Fruit fly (Drosophila melanogaster) whole organism, embryonic: ENCODE results near the gene mv.

Experiments
- Asciz ChIP-seq: fragments of 200-800 bp; sonication (Bioruptor generic); optimal IDR thresholded peaks from 2 replicates; lab custom pipeline; 2017; ENCODE audit warnings: missing biosample characterization, mild to moderate bottlenecking, missing genetic modification characterization, missing genetic modification reagents
- Atf6 ChIP-seq: fragments of 200-800 bp; sonication (Bioruptor generic); IDR thresholded peaks from 2 replicates; pipeline ENCODE4 v1.3.6; 2022; ENCODE audit warnings: missing biosample characterization, missing genetic modification characterization
- CG1024 ChIP-seq: fragments of 200-800 bp; sonication (Bioruptor generic); IDR thresholded peaks from 2 replicates; pipeline ENCODE4 v1.3.6; 2022; ENCODE audit warnings: missing biosample characterization, missing genetic modification characterization
- CG10431 ChIP-seq: fragments of 200-800 bp; sonication (Bioruptor generic); optimal IDR thresholded peaks from 3 replicates; lab custom pipeline; 2018; ENCODE audit warnings: missing biosample characterization, mild to moderate bottlenecking, missing genetic modification characterization
- CG10565 ChIP-seq: fragments of 200-800 bp; sonication (Bioruptor generic); optimal IDR thresholded peaks from 3 replicates; lab custom pipeline; 2016; ENCODE audit warnings: missing biosample characterization, mild to moderate bottlenecking, missing genetic modification characterization
- CG11085 ChIP-seq: fragments of 200-800 bp; sonication (Bioruptor generic); IDR thresholded peaks from 2 replicates; pipeline ENCODE4 v1.3.6; 2022; ENCODE audit warnings: missing biosample characterization, missing genetic modification characterization
- CG11696 ChIP-seq: fragments of 200-800 bp; sonication (Bioruptor generic); IDR thresholded peaks from 2 replicates; pipeline ENCODE4 v1.3.6; 2022; ENCODE audit warnings: missing biosample characterization, missing genetic modification characterization
- CG12299 ChIP-seq: fragments of 200-800 bp; sonication (Bioruptor generic); optimal IDR thresholded peaks from 2 replicates; lab custom pipeline; 2018; ENCODE audit warnings: missing biosample characterization, mild to moderate bottlenecking, missing genetic modification characterization
- CG15073 ChIP-seq: fragments of 200-800 bp; sonication (Bioruptor generic); optimal IDR thresholded peaks from 2 replicates; lab custom pipeline; 2016; ENCODE audit warnings: missing biosample characterization, missing genetic modification characterization
- CG16815 ChIP-seq: fragments of 200-800 bp; sonication (Bioruptor generic); optimal IDR thresholded peaks from 3 replicates; lab custom pipeline; 2017; ENCODE audit warnings: missing biosample characterization, mild to moderate bottlenecking, missing genetic modification characterization
- CG18011 ChIP-seq: fragments of 200-800 bp; sonication (Bioruptor generic); optimal IDR thresholded peaks from 2 replicates; lab custom pipeline; 2017; ENCODE audit warnings: missing biosample characterization, missing genetic modification characterization, mild to moderate bottlenecking, moderate library complexity, missing genotype
- CG18619 ChIP-seq: fragments of 200-800 bp; sonication (Bioruptor generic); optimal IDR thresholded peaks from 3 replicates; lab custom pipeline; 2017; ENCODE audit warnings: missing biosample characterization, mild to moderate bottlenecking, missing genetic modification characterization
- CG2116 ChIP-seq: fragments of 200-800 bp; sonication (Bioruptor generic); optimal IDR thresholded peaks from 3 replicates; lab custom pipeline; 2018; ENCODE audit warnings: missing biosample characterization, mild to moderate bottlenecking, missing genetic modification characterization
- CG30020 ChIP-seq: fragments of 200-800 bp; optimal IDR thresholded peaks from 2 replicates; lab custom pipeline; 2019; ENCODE audit warnings: missing biosample characterization, mild to moderate bottlenecking, missing genetic modification characterization, moderate library complexity
- CG31441 ChIP-seq: fragments of 200-800 bp; sonication (Bioruptor generic); IDR thresholded peaks from 2 replicates; pipeline ENCODE4 v1.3.6; 2022; ENCODE audit warnings: missing biosample characterization, missing genetic modification characterization
- CG33213 ChIP-seq: fragments of 200-800 bp; sonication (Bioruptor generic); optimal IDR thresholded peaks from 3 replicates; lab custom pipeline; 2016; ENCODE audit warnings: missing biosample characterization, missing genetic modification characterization
- CG3995 ChIP-seq: fragments of 200-800 bp; sonication (Bioruptor generic); optimal IDR thresholded peaks from 3 replicates; lab custom pipeline; 2016; ENCODE audit warnings: missing biosample characterization, missing genetic modification characterization
- CG4282 ChIP-seq: fragments of 200-800 bp; sonication (Bioruptor generic); optimal IDR thresholded peaks from 2 replicates; lab custom pipeline; 2016; ENCODE audit warnings: missing biosample characterization, missing genetic modification characterization
- CG5953 ChIP-seq: fragments of 200-800 bp; sonication (Bioruptor generic); IDR thresholded peaks from 2 replicates; pipeline ENCODE4 v1.3.6; 2022; ENCODE audit warnings: missing biosample characterization, missing genetic modification characterization
- CG7928 ChIP-seq: fragments of 200-800 bp; sonication (Bioruptor generic); optimal IDR thresholded peaks from 2 replicates; lab custom pipeline; 2017; ENCODE audit warnings: missing biosample characterization, mild to moderate bottlenecking, missing genetic modification characterization
- CG8359 ChIP-seq: fragments of 200-800 bp; sonication (Bioruptor generic); optimal IDR thresholded peaks from 2 replicates; lab custom pipeline; 2017; ENCODE audit warnings: missing biosample characterization, mild to moderate bottlenecking, missing genetic modification characterization, borderline replicate concordance
- CG8388 ChIP-seq: fragments of 200-800 bp; sonication (Bioruptor generic); optimal IDR thresholded peaks from 2 replicates; lab custom pipeline; 2019; ENCODE audit warnings: missing biosample characterization, mild to moderate bottlenecking, missing genetic modification characterization, moderate library complexity
- CG8478 ChIP-seq: fragments of >200 bp; optimal IDR thresholded peaks from 2 replicates; lab custom pipeline; 2018
- CG9797 ChIP-seq: fragments of 200-800 bp; sonication (Bioruptor generic); optimal IDR thresholded peaks from 3 replicates; lab custom pipeline; 2018; ENCODE audit warnings: missing biosample characterization, mild to moderate bottlenecking, missing genetic modification characterization
- CrebB ChIP-seq: fragments of 200-800 bp; sonication (Bioruptor generic); optimal IDR thresholded peaks from 3 replicates; lab custom pipeline; 2018; ENCODE audit warnings: missing biosample characterization, mild to moderate bottlenecking, missing genetic modification characterization
- D19B ChIP-seq: fragments of 200-800 bp; sonication (Bioruptor generic); optimal IDR thresholded peaks from 2 replicates; lab custom pipeline; 2017; ENCODE audit warnings: missing biosample characterization, mild to moderate bottlenecking, missing genetic modification characterization
- Dad ChIP-seq: fragments of 200-800 bp; sonication (Bioruptor generic); optimal IDR thresholded peaks from 3 replicates; lab custom pipeline; 2016; ENCODE audit warnings: missing biosample characterization, missing genetic modification characterization
- Dfd ChIP-seq, 2 experiments: fragments of >200 bp; optimal IDR thresholded peaks; 2 replicates each; lab custom pipeline; 2017; ENCODE audit warnings: missing biosample characterization in 2 of 2, missing genetic modification characterization in 2 of 2
- Dip3 ChIP-seq: fragments of 200-800 bp; sonication (Bioruptor generic); optimal IDR thresholded peaks from 3 replicates; lab custom pipeline; 2016; ENCODE audit warnings: missing biosample characterization, missing genetic modification characterization
- Dll ChIP-seq: fragments of 200-800 bp; sonication (Bioruptor generic); IDR thresholded peaks from 4 replicates; pipeline ENCODE4 v1.3.6; 2022; ENCODE audit warnings: missing biosample characterization, missing genetic modification characterization; ENCODE audit not compliant: partially characterized antibody
- Eip74EF ChIP-seq, 2 experiments: fragments of 200-800 bp in 1 of 2; fragments of >200 bp in 1 of 2; sonication (Bioruptor generic) in 1 of 2; optimal IDR thresholded peaks; 2 replicates each; lab custom pipeline; 2017 to 2019; ENCODE audit warnings: missing biosample characterization in 2 of 2, missing genetic modification characterization in 2 of 2, mild to moderate bottlenecking in 1 of 2, moderate library complexity in 1 of 2
- Gsc ChIP-seq: fragments of 200-800 bp; sonication (Bioruptor generic); IDR thresholded peaks from 2 replicates; pipeline ENCODE4 v1.3.6; 2022; ENCODE audit warnings: missing biosample characterization, missing genetic modification characterization
- HLHmδ ChIP-seq: fragments of 200-800 bp; sonication (Bioruptor generic); optimal IDR thresholded peaks from 2 replicates; lab custom pipeline; 2018; ENCODE audit warnings: missing biosample characterization, mild to moderate bottlenecking, missing genetic modification characterization, moderate library complexity
- HmgD ChIP-seq: fragments of 200-800 bp; sonication (Bioruptor generic); optimal IDR thresholded peaks from 3 replicates; lab custom pipeline; 2016; ENCODE audit warnings: missing biosample characterization, missing genetic modification characterization
- Hr39 ChIP-seq: fragments of >200 bp; optimal IDR thresholded peaks from 2 replicates; lab custom pipeline; 2017
- Meics ChIP-seq: fragments of 200-800 bp; sonication (Bioruptor generic); optimal IDR thresholded peaks from 2 replicates; lab custom pipeline; 2017; ENCODE audit warnings: missing biosample characterization, mild to moderate bottlenecking, missing genetic modification characterization
- Pdp1 ChIP-seq, 2 experiments: fragments of 200-800 bp; sonication (Bioruptor generic); optimal IDR thresholded peaks; 3 replicates each; lab custom pipeline; 2016; ENCODE audit warnings: missing biosample characterization in 2 of 2, missing genetic modification characterization in 2 of 2, mild to moderate bottlenecking in 1 of 2, moderate library complexity in 1 of 2
- Rfx ChIP-seq: fragments of 200-800 bp; sonication (Bioruptor generic); IDR thresholded peaks from 2 replicates; pipeline ENCODE4 v1.3.6; 2022; ENCODE audit warnings: missing biosample characterization, missing genetic modification characterization
- ab ChIP-seq: fragments of 200-800 bp; sonication (Bioruptor generic); optimal IDR thresholded peaks from 2 replicates; lab custom pipeline; 2016; ENCODE audit warnings: missing biosample characterization, missing genetic modification characterization
- abd-A ChIP-seq: fragments of 200-800 bp; sonication (Bioruptor generic); optimal IDR thresholded peaks from 3 replicates; lab custom pipeline; 2019; ENCODE audit warnings: missing biosample characterization, mild to moderate bottlenecking, missing genetic modification characterization, moderate library complexity
- cas ChIP-seq: fragments of 200-800 bp; sonication (Bioruptor generic); IDR thresholded peaks from 2 replicates; pipeline ENCODE4 v1.3.6; 2022; ENCODE audit warnings: missing biosample characterization, missing genetic modification characterization
- cwo ChIP-seq: fragments of 200-800 bp; sonication (Bioruptor generic); optimal IDR thresholded peaks from 3 replicates; lab custom pipeline; 2017; ENCODE audit warnings: missing biosample characterization, missing genetic modification characterization, mild to moderate bottlenecking, moderate library complexity, missing genetic modification reagents
- da ChIP-seq: fragments of 200-800 bp; sonication (Bioruptor generic); optimal IDR thresholded peaks from 2 replicates; lab custom pipeline; 2016; ENCODE audit warnings: missing biosample characterization, missing genetic modification characterization
- en ChIP-seq: fragments of 200-800 bp; sonication (Bioruptor generic); optimal IDR thresholded peaks from 2 replicates; lab custom pipeline; 2016; ENCODE audit warnings: missing biosample characterization, missing genetic modification characterization
- odd ChIP-seq: fragments of 200-800 bp; sonication (Bioruptor generic); optimal IDR thresholded peaks from 2 replicates; lab custom pipeline; 2017; ENCODE audit warnings: missing biosample characterization, mild to moderate bottlenecking, missing genetic modification characterization
- ranshi ChIP-seq: fragments of 200-800 bp; sonication (Bioruptor generic); IDR thresholded peaks from 2 replicates; pipeline ENCODE4 v1.3.6; 2022; ENCODE audit warnings: missing biosample characterization, missing genetic modification characterization
- row ChIP-seq: fragments of 200-800 bp; sonication (Bioruptor generic); IDR thresholded peaks from 3 replicates; pipeline ENCODE4 v1.3.6; 2022; ENCODE audit warnings: missing biosample characterization, missing genetic modification characterization
- sens-2 ChIP-seq: fragments of 200-800 bp; sonication (Bioruptor generic); IDR thresholded peaks from 2 replicates; pipeline ENCODE4 v1.3.6; 2022; ENCODE audit warnings: missing biosample characterization, missing genetic modification characterization
- sna ChIP-seq: fragments of 200-800 bp; sonication (Bioruptor generic); IDR thresholded peaks from 2 replicates; pipeline ENCODE4 v1.3.6; 2022; ENCODE audit warnings: missing biosample characterization, missing genetic modification characterization; ENCODE audit not compliant: partially characterized antibody
- unpg ChIP-seq: fragments of 200-800 bp; sonication (Bioruptor generic); optimal IDR thresholded peaks from 3 replicates; lab custom pipeline; 2018; ENCODE audit warnings: missing biosample characterization, mild to moderate bottlenecking, missing genetic modification characterization, moderate library complexity
- z ChIP-seq: fragments of 200-800 bp; sonication (Bioruptor generic); IDR thresholded peaks from 3 replicates; pipeline ENCODE4 v1.3.6; 2022; ENCODE audit warnings: missing biosample characterization, missing genetic modification characterization

mv gene

dm6 chr3L:1969539-1970337, 5.8 kb upstream of the mv start, which contains the start of gene CG1927 (continued):
- TF ChIP-seq CG3995 (GFP tag; lab: Kevin White, UChicago) (no peak), CG10565 (GFP tag; lab: Kevin White, UChicago) (no peak), sna (no peak), CG7928 (no peak), CG30020 (tag; lab: Kevin White, UChicago) (no peak), Meics (no peak), CG31441 (GFP tag; lab: Robert Waterston, UW) (no peak), cas (GFP tag; lab: Robert Waterston, UW) (no peak), ab (GFP tag; lab: Kevin White, UChicago) (no peak), D19B (GFP tag; lab: Kevin White, UChicago) (no peak), CG1024 (no peak), Dad (GFP tag; lab: Kevin White, UChicago) (no peak), HmgD (GFP tag; lab: Kevin White, UChicago) (no peak), Dfd (GFP tag; optimal IDR thresholded peaks at IDR 0.05; lab: Kevin White, UChicago) (no peak), HLHmδ (GFP tag; lab: Kevin White, UChicago) (no peak), CG16815 (GFP tag; lab: Kevin White, UChicago) (no peak), unpg (no peak), Pdp1 (GFP tag; optimal IDR thresholded peaks at IDR 0.05; lab: Kevin White, UChicago) (no peak), CG2116 (GFP tag; lab: Kevin White, UChicago) (no peak), CG33213 (GFP tag; lab: Kevin White, UChicago) (no peak), abd-A (tag; lab: Kevin White, UChicago) (peak; percentile 47), Hr39 (lab: Kevin White, UChicago) (no peak), z (GFP tag; lab: Robert Waterston, UW) (no peak), CG18619 (GFP tag; lab: Kevin White, UChicago) (no peak), CG4282 (GFP tag; lab: Kevin White, UChicago) (no peak), CG11696 (GFP tag; lab: Robert Waterston, UW) (no peak), odd (GFP tag; lab: Kevin White, UChicago) (no peak), CG11085 (GFP tag; lab: Robert Waterston, UW) (no peak), CG18011 (GFP tag; lab: Kevin White, UChicago) (no peak), row (no peak), sens-2 (no peak), Rfx (no peak), CG15073 (GFP tag; lab: Kevin White, UChicago) (no peak), cwo (GFP tag; lab: Kevin White, UChicago) (no peak), CG5953 (GFP tag; lab: Robert Waterston, UW) (no peak), da (GFP tag; lab: Kevin White, UChicago) (no peak), Dip3 (GFP tag; lab: Kevin White, UChicago) (no peak), Eip74EF (GFP tag; optimal IDR thresholded peaks at IDR 0.05; lab: Kevin White, UChicago) (peak in 1 of 2 experiments; percentile 35), CG8478 (no peak), Dll (GFP tag; lab: Robert Waterston, UW) (peak; percentile 41; the same call in 1 of the 4 replicates), CG12299 (tag; lab: Kevin White, UChicago) (no peak), en (GFP tag; lab: Kevin White, UChicago) (no peak), CG8359 (GFP tag; lab: Kevin White, UChicago) (no peak), CG10431 (GFP tag; lab: Kevin White, UChicago) (no peak), CrebB (tag; lab: Kevin White, UChicago) (no peak), Atf6 (peak; percentile 27; the same call in 1 of the 2 replicates), Asciz (GFP tag; lab: Kevin White, UChicago) (no peak), Gsc (GFP tag; lab: Robert Waterston, UW) (no peak), ranshi (no peak), CG9797 (GFP tag; lab: Kevin White, UChicago) (peak; percentile 28), CG8388 (no peak)
